Fruit fly (Drosophila melanogaster) whole organism, wandering third instar larva: ENCODE results near the gene CG12507.
A peak's percentile ranks its signal among the peaks of the same experiment; 100 is the strongest.

Experiments used
- Abd-B ChIP-seq: fragments of >200 bp; optimal IDR thresholded peaks from 2 replicates; lab custom pipeline; 2017; ENCODE audit warnings: missing biosample characterization, missing genetic modification characterization
- CrebA ChIP-seq: fragments of 200-800 bp; sonication (Bioruptor generic); optimal IDR thresholded peaks from 2 replicates; lab custom pipeline; 2016; ENCODE audit warnings: missing biosample characterization, mild to moderate bottlenecking, missing genetic modification characterization, borderline replicate concordance
- Dfd ChIP-seq: fragments of >200 bp; optimal IDR thresholded peaks from 2 replicates; lab custom pipeline; 2017; ENCODE audit warnings: missing biosample characterization, missing genetic modification characterization
- Dif ChIP-seq: fragments of 200-275, 200-300 bp; sonication (Bioruptor generic); optimal IDR thresholded peaks from 2 replicates; lab custom pipeline; 2018; ENCODE audit warnings: missing biosample characterization, missing genetic modification characterization; ENCODE audit not compliant: partially characterized antibody
- Hr78 ChIP-seq: fragments of >200 bp; optimal IDR thresholded peaks from 2 replicates; lab custom pipeline; 2017; ENCODE audit warnings: missing biosample characterization, missing genetic modification characterization
- Hr83 ChIP-seq: fragments of 200-300 bp; sonication (Bioruptor generic); optimal IDR thresholded peaks from 2 replicates; lab custom pipeline; 2016; ENCODE audit warnings: missing biosample characterization, mild to moderate bottlenecking, missing genetic modification characterization, moderate library complexity; ENCODE audit not compliant: poor library complexity, severe bottlenecking
- Myc ChIP-seq: fragments of >200 bp; optimal IDR thresholded peaks from 2 replicates; lab custom pipeline; 2017
- N ChIP-seq: fragments of >200 bp; optimal IDR thresholded peaks from 2 replicates; lab custom pipeline; 2018; ENCODE audit warnings: missing biosample characterization, missing external identifiers, missing genetic modification characterization
- OdsH ChIP-seq: fragments of 200-800 bp; sonication (Bioruptor generic); optimal IDR thresholded peaks from 2 replicates; lab custom pipeline; 2016; ENCODE audit warnings: missing biosample characterization, mild to moderate bottlenecking, missing genetic modification characterization
- Rel ChIP-seq, 2 experiments: fragments of 200-800 bp; sonication (Bioruptor generic) in 1 of 2; optimal IDR thresholded peaks; 2 replicates in 1 of 2; 3 replicates in 1 of 2; lab custom pipeline; 2016 to 2019; ENCODE audit warnings: mild to moderate bottlenecking in 2 of 2, missing biosample characterization in 2 of 2, missing genetic modification characterization in 2 of 2, moderate library complexity in 1 of 2
- Sp1 ChIP-seq: fragments of 200-800 bp; sonication (Bioruptor generic); optimal IDR thresholded peaks from 3 replicates; lab custom pipeline; 2019; ENCODE audit warnings: missing biosample characterization, mild to moderate bottlenecking, missing genetic modification characterization, moderate library complexity
- Vsx2 ChIP-seq: fragments of 200-300, 225-300 bp; sonication (Bioruptor generic); optimal IDR thresholded peaks from 2 replicates; lab custom pipeline; 2018; ENCODE audit warnings: missing biosample characterization, missing genetic modification characterization; ENCODE audit not compliant: partially characterized antibody
- br ChIP-seq: fragments of 200-800 bp; sonication (Bioruptor generic); optimal IDR thresholded peaks from 2 replicates; lab custom pipeline; 2016; ENCODE audit warnings: missing biosample characterization, missing genetic modification characterization
- dl ChIP-seq, 2 experiments: fragments of 175-275, 200-275 bp in 1 of 2; fragments of 200-275 bp in 1 of 2; sonication (Bioruptor generic); optimal IDR thresholded peaks; lab custom pipeline; 2018; ENCODE audit warnings: mild to moderate bottlenecking in 2 of 2, missing biosample characterization in 2 of 2, missing genetic modification characterization in 2 of 2, moderate library complexity in 2 of 2; ENCODE audit not compliant: partially characterized antibody in 2 of 2, insufficient read depth in 1 of 2
- dmrt93B ChIP-seq: fragments of 200-800 bp; sonication (Bioruptor generic); optimal IDR thresholded peaks from 2 replicates; lab custom pipeline; 2018; ENCODE audit warnings: missing biosample characterization, mild to moderate bottlenecking, missing genetic modification characterization
- dsf ChIP-seq: sonication (Bioruptor generic); optimal IDR thresholded peaks from 2 replicates; lab custom pipeline; 2016; ENCODE audit warnings: missing biosample characterization, missing genetic modification characterization, borderline replicate concordance
- foxo ChIP-seq, 2 experiments: fragments of 200-800 bp; sonication (Bioruptor generic); optimal IDR thresholded peaks; 2 replicates in 1 of 2; 3 replicates in 1 of 2; lab custom pipeline; 2016 to 2017; ENCODE audit warnings: missing biosample characterization in 2 of 2, missing genetic modification characterization in 2 of 2
- h ChIP-seq: fragments of 200-800 bp; sonication (Bioruptor generic); optimal IDR thresholded peaks from 3 replicates; lab custom pipeline; 2016; ENCODE audit warnings: missing biosample characterization, mild to moderate bottlenecking, missing genetic modification characterization
- psq ChIP-seq: fragments of 200-800 bp; sonication (Bioruptor generic); optimal IDR thresholded peaks from 3 replicates; lab custom pipeline; 2017; ENCODE audit warnings: missing biosample characterization, mild to moderate bottlenecking, missing genetic modification characterization, moderate library complexity
- sv ChIP-seq: fragments of 200-800 bp; sonication (Bioruptor generic); optimal IDR thresholded peaks from 3 replicates; lab custom pipeline; 2016; ENCODE audit warnings: missing biosample characterization, missing genetic modification characterization
- tai ChIP-seq: sonication (Bioruptor generic); optimal IDR thresholded peaks from 2 replicates; lab custom pipeline; 2016; ENCODE audit warnings: missing biosample characterization, missing genetic modification characterization
- woc ChIP-seq: sonication (Bioruptor generic); optimal IDR thresholded peaks from 2 replicates; lab custom pipeline; 2016; ENCODE audit warnings: missing biosample characterization, mild to moderate bottlenecking, missing genetic modification characterization

CG12507 gene

DNA sequence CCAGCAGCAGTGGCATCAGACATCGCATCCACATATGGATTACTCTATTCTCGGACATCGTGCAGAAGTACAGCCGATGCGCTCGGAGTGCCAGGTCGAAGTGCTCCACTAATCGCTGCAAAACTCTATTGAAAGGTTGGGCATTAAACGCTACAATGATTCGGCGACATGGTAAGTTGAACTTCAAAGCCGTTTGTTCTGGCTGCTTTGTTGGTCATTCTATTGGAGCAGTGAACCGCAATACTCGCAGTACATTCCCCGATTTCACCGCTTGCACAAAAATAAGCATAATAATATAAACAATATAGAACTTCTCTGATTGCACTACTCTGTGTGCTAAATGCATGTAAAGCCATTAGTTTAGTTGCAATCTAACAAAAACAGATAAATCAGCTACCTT lies at the start of gene CG12507:
Gene CG12507, minus strand, starts transcription at position 101 of the 400 bp plus-strand sequence.
- no peak for TF ChIP-seq psq (GFP tag; lab: Kevin White, UChicago)
- no peak for TF ChIP-seq tai (GFP tag; lab: Kevin White, UChicago)

dm6 chrX:16313078-16313875 lies 46.9 kb upstream of the CG12507 start, which contains the start of the genes CG9915 and SWIP:
TSS of gene CG9915 (minus strand) at chrX:16313138.
TSS of gene SWIP (plus strand) at chrX:16313709.
- TF ChIP-seq foxo (GFP tag; optimal IDR thresholded peaks at IDR 0.05; lab: Kevin White, UChicago) (peak in 1 of 2 experiments; percentile 25), Sp1 (GFP tag; lab: Kevin White, UChicago) (peak; percentile 17), woc (GFP tag; lab: Kevin White, UChicago) (peak; percentile 29), dmrt93B (GFP tag; lab: Kevin White, UChicago) (no peak), Vsx2 (GFP tag; lab: Kevin White, UChicago) (peak; percentile 99), Dif (GFP tag; lab: Kevin White, UChicago) (peak; percentile 97), Myc (lab: Kevin White, UChicago) (no peak), psq (GFP tag; lab: Kevin White, UChicago) (no peak), dl (GFP tag; optimal IDR thresholded peaks at IDR 0.05; lab: Kevin White, UChicago; ENCODE audit: insufficient read depth in 1 of 2, partially characterized antibody in 2 of 2) (peak; percentile 69 to 90)
- TF ChIP-seq, all 38 proteins: peak for 6

dm6 chrX:16309764-16310163 lies 43.4 kb upstream of the CG12507 start:
- TF ChIP-seq Vsx2 (GFP tag; lab: Kevin White, UChicago) (peak; percentile 11), sv (GFP tag; lab: Kevin White, UChicago) (no peak)

DNA sequence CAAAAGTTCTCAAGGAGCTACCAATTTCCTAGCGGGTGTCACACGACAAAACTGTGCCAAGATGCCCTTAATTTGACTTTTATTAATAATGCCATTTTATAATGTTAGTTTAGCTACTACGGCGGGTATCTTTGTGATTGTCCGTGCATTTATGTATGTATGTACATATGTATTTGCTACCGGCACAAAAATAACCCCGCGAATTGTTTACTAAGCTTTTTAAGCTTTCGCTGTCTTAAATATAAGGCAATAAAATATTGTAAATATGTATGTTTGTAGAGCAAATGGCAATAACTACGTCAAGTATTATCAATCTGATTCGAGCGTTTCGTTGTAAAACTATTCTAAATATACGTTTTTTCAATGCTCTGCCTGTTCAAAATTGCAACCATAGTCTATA lies 42.6 kb upstream of the CG12507 start:
- TF ChIP-seq foxo (GFP tag; optimal IDR thresholded peaks at IDR 0.05; lab: Kevin White, UChicago) (no peak), dl (GFP tag; optimal IDR thresholded peaks at IDR 0.05; lab: Kevin White, UChicago; ENCODE audit: insufficient read depth in 1 of 2, partially characterized antibody in 2 of 2) (no peak), h (no peak), br (no peak), dsf (GFP tag; lab: Kevin White, UChicago) (no peak), OdsH (GFP tag; lab: Kevin White, UChicago) (no peak), Sp1 (GFP tag; lab: Kevin White, UChicago) (no peak), N (GFP tag; lab: Kevin White, UChicago) (no peak), Rel (GFP tag; optimal IDR thresholded peaks at IDR 0.05; lab: Kevin White, UChicago) (no peak), Rel (tag; optimal IDR thresholded peaks at IDR 0.05; lab: Kevin White, UChicago) (no peak), sv (GFP tag; lab: Kevin White, UChicago) (no peak), Dfd (GFP tag; lab: Kevin White, UChicago) (no peak), CrebA (no peak), Abd-B (GFP tag; lab: Kevin White, UChicago) (no peak), psq (GFP tag; lab: Kevin White, UChicago) (no peak)
- TF ChIP-seq, all 38 proteins: peak for 0

DNA sequence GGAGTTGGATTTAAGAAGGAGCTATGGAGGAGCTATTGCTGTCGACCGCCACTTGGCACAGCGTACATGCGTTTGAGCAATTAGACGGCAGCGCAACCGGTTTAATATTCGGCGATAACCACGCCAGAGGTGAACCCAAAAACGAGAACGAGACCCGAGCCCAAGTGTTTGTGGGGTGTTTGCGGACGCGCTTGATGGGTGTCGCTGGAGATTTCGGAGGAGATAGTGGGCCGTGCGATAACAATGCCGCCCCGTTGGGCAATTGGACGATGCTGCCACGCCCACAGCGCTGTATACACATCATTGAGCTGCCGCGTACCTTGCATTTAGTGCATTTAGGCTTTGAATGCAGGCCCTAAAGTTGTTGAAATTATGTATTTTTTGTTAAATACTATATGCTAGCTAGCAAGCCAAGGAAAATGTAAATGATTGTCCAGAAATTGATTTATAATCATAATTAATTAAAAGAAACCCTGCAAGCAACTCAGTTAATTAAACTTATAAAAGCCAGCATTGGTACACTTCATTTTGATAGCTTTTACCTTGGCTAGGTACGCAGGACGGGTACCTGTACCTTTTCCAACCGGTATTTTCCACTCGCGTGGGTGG lies 42.1 kb upstream of the CG12507 start, which contains the start of gene Had1:
Gene Had1, minus strand, starts transcription at position 358 of the 609 bp plus-strand sequence.
- TF ChIP-seq Rel (GFP tag; optimal IDR thresholded peaks at IDR 0.05; lab: Kevin White, UChicago) (no peak), Rel (tag; optimal IDR thresholded peaks at IDR 0.05; lab: Kevin White, UChicago) (peak; percentile 4), Sp1 (GFP tag; lab: Kevin White, UChicago) (no peak), woc (GFP tag; lab: Kevin White, UChicago) (peak; percentile 46), Myc (lab: Kevin White, UChicago) (peak; percentile 39), Dif (GFP tag; lab: Kevin White, UChicago) (peak; percentile 71)

DNA sequence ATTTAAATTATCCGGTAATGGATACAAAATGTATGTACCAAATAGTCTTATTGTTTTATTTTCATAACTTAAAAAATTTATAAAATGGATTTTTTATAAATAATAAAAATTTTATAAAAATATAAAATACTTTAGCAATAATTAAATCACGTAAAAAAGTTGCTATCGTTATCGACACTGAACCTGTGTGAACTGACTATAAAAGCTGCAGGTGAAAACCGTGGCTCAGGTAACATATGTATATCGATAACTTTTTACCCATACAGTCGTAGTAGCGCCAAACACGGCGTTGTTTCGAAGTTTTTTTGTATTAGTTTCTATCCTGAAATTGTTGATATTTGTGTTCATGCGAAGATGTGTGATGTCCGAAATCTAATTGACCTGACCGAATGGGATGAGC lies 37.3 kb upstream of the CG12507 start, which contains the start of gene CG3679:
Gene CG3679, plus strand, starts transcription at position 235 of the 400 bp plus-strand sequence.
- TF ChIP-seq N (GFP tag; lab: Kevin White, UChicago) (peak; percentile 57), Hr83 (GFP tag; lab: Kevin White, UChicago) (no peak), Hr78 (GFP tag; lab: Kevin White, UChicago) (peak; percentile 20)
